Fruit fly (Drosophila melanogaster) whole organism, embryonic: Measurements from ENCODE around the gene AsnRS.
A peak's percentile ranks its signal among the peaks of the same experiment; 100 is the strongest.

ENCODE experiments used
- Atf-2 ChIP-seq: fragments of 200-800 bp; sonication (Bioruptor generic); optimal IDR thresholded peaks from 2 replicates; lab custom pipeline; 2016; ENCODE audit warnings: missing biosample characterization, missing genetic modification characterization
- Awh ChIP-seq: fragments of 200-800 bp; sonication (Bioruptor generic); IDR thresholded peaks from 2 replicates; pipeline ENCODE4, ENCODE4 v1.3.6; 2022; ENCODE audit warnings: missing biosample characterization, missing genetic modification characterization
- B-H1 ChIP-seq: fragments of 200-800 bp; sonication (Bioruptor generic); IDR thresholded peaks from 3 replicates; pipeline ENCODE4 v1.3.6; 2022; ENCODE audit warnings: missing biosample characterization, missing genetic modification characterization
- Bteb2 ChIP-seq: fragments of 200-800 bp; sonication (Bioruptor generic); optimal IDR thresholded peaks from 2 replicates; lab custom pipeline; 2016; ENCODE audit warnings: missing biosample characterization, missing genetic modification characterization
- C15 ChIP-seq: fragments of 200-800 bp; sonication (Bioruptor generic); IDR thresholded peaks from 3 replicates; pipeline ENCODE4 v1.3.6; 2022; ENCODE audit warnings: missing biosample characterization, missing genetic modification characterization
- CG10321 ChIP-seq: fragments of 200-800 bp; sonication (Bioruptor generic); IDR thresholded peaks from 2 replicates; pipeline ENCODE4 v1.3.6; 2022; ENCODE audit warnings: missing biosample characterization, missing genetic modification characterization
- CG10959 ChIP-seq: fragments of 200-800 bp; sonication (Bioruptor generic); IDR thresholded peaks from 2 replicates; pipeline ENCODE4 v1.3.6; 2022; ENCODE audit warnings: missing biosample characterization, missing genetic modification characterization
- CG11456 ChIP-seq: fragments of 200-800 bp; sonication (Bioruptor generic); IDR thresholded peaks from 3 replicates; pipeline ENCODE4 v1.3.6; 2022; ENCODE audit warnings: missing biosample characterization, missing genetic modification characterization
- CG13424 ChIP-seq: fragments of 200-800 bp; sonication (Bioruptor generic); optimal IDR thresholded peaks from 2 replicates; lab custom pipeline; 2019; ENCODE audit warnings: missing biosample characterization, mild to moderate bottlenecking, missing genetic modification characterization, moderate library complexity
- CG14710 ChIP-seq: fragments of 200-800 bp; sonication (Bioruptor generic); optimal IDR thresholded peaks from 3 replicates; lab custom pipeline; 2019; ENCODE audit warnings: missing biosample characterization, mild to moderate bottlenecking, missing genetic modification characterization, moderate library complexity
- CG14965 ChIP-seq: fragments of 200-800 bp; sonication (Bioruptor generic); optimal IDR thresholded peaks from 2 replicates; lab custom pipeline; 2016; ENCODE audit warnings: missing biosample characterization, missing genetic modification characterization, borderline replicate concordance
- CG17361 ChIP-seq: fragments of 200-800 bp; sonication (Bioruptor generic); IDR thresholded peaks from 3 replicates; pipeline ENCODE4 v1.3.6; 2022; ENCODE audit warnings: missing biosample characterization, missing genetic modification characterization
- CG17568 ChIP-seq: fragments of 200-800 bp; sonication (Bioruptor generic); optimal IDR thresholded peaks from 2 replicates; lab custom pipeline; 2018; ENCODE audit warnings: missing biosample characterization, mild to moderate bottlenecking, missing genetic modification characterization, moderate library complexity
- CG2120 ChIP-seq: fragments of 200-800 bp; sonication (Bioruptor generic); optimal IDR thresholded peaks from 3 replicates; lab custom pipeline; 2016; ENCODE audit warnings: missing biosample characterization, missing genetic modification characterization
- CG2129 ChIP-seq: fragments of 200-800 bp; sonication (Bioruptor generic); IDR thresholded peaks from 2 replicates; pipeline ENCODE4 v1.3.6; 2022; ENCODE audit warnings: missing biosample characterization, missing genetic modification characterization; ENCODE audit not compliant: partially characterized antibody
- CG5180 ChIP-seq: fragments of 200-800 bp; sonication (Bioruptor generic); optimal IDR thresholded peaks from 3 replicates; lab custom pipeline; 2017; ENCODE audit warnings: missing biosample characterization, missing genetic modification characterization, mild to moderate bottlenecking, moderate library complexity, missing genetic modification reagents
- CG6254 ChIP-seq: fragments of 200-800 bp; sonication (Bioruptor generic); optimal IDR thresholded peaks from 3 replicates; lab custom pipeline; 2017; ENCODE audit warnings: mild to moderate bottlenecking, missing biosample characterization, missing genetic modification reagents, missing genetic modification characterization
- CG6765 ChIP-seq: fragments of 200-800 bp; sonication (Bioruptor generic); optimal IDR thresholded peaks from 3 replicates; lab custom pipeline; 2017; ENCODE audit warnings: missing biosample characterization, mild to moderate bottlenecking, missing genetic modification characterization
- CG8359 ChIP-seq: fragments of 200-800 bp; sonication (Bioruptor generic); optimal IDR thresholded peaks from 2 replicates; lab custom pipeline; 2017; ENCODE audit warnings: missing biosample characterization, mild to moderate bottlenecking, missing genetic modification characterization, borderline replicate concordance
- CG9932 ChIP-seq: fragments of 200-800 bp; sonication (Bioruptor generic); IDR thresholded peaks from 2 replicates; pipeline ENCODE4 v1.3.6; 2022; ENCODE audit warnings: missing biosample characterization, missing genetic modification characterization
- D ChIP-seq, 2 experiments: fragments of 200-800 bp in 1 of 2; fragments of >200 bp in 1 of 2; sonication (Bioruptor generic) in 1 of 2; optimal IDR thresholded peaks; 2 replicates in 1 of 2; 3 replicates in 1 of 2; lab custom pipeline; 2017; ENCODE audit warnings: mild to moderate bottlenecking in 1 of 2, missing biosample characterization in 1 of 2, missing genetic modification characterization in 1 of 2, missing genetic modification reagents in 1 of 2
- D19A ChIP-seq: fragments of 200-800 bp; optimal IDR thresholded peaks from 3 replicates; lab custom pipeline; 2019; ENCODE audit warnings: missing biosample characterization, mild to moderate bottlenecking, missing genetic modification characterization, moderate library complexity
- Doc3 ChIP-seq: fragments of 200-800 bp; sonication (Bioruptor generic); IDR thresholded peaks from 3 replicates; pipeline ENCODE4 v1.3.6; 2022; ENCODE audit warnings: missing biosample characterization, missing genetic modification characterization; ENCODE audit not compliant: partially characterized antibody
- H15 ChIP-seq: fragments of 200-800 bp; sonication (Bioruptor generic); IDR thresholded peaks from 3 replicates; pipeline ENCODE4 v1.3.6; 2022; ENCODE audit warnings: missing biosample characterization, missing genetic modification characterization
- Hsf ChIP-seq: fragments of 200-800 bp; sonication (Bioruptor generic); optimal IDR thresholded peaks from 3 replicates; lab custom pipeline; 2016; ENCODE audit warnings: missing biosample characterization, missing genetic modification characterization
- MBD-R2 ChIP-seq: fragments of 200-800 bp; sonication (Bioruptor generic); IDR thresholded peaks from 2 replicates; pipeline ENCODE4 v1.3.6; 2022; ENCODE audit warnings: missing biosample characterization, missing genetic modification characterization
- Meics ChIP-seq: fragments of 200-800 bp; sonication (Bioruptor generic); optimal IDR thresholded peaks from 2 replicates; lab custom pipeline; 2017; ENCODE audit warnings: missing biosample characterization, mild to moderate bottlenecking, missing genetic modification characterization
- NC2β ChIP-seq: fragments of 200-800 bp; sonication (Bioruptor generic); optimal IDR thresholded peaks from 2 replicates; lab custom pipeline; 2016; ENCODE audit warnings: missing biosample characterization, missing genetic modification characterization
- NFAT ChIP-seq: fragments of 200-800 bp; sonication (Bioruptor generic); IDR thresholded peaks from 2 replicates; pipeline ENCODE4 v1.3.6; 2022; ENCODE audit warnings: missing biosample characterization, missing genetic modification characterization
- Ravus ChIP-seq: fragments of 200-800 bp; sonication (Bioruptor generic); IDR thresholded peaks from 2 replicates; pipeline ENCODE4 v1.3.6; 2022; ENCODE audit warnings: missing biosample characterization, missing genetic modification characterization
- Sry-δ ChIP-seq: fragments of 200-800 bp; sonication (Bioruptor generic); optimal IDR thresholded peaks from 2 replicates; lab custom pipeline; 2016; ENCODE audit warnings: missing biosample characterization, missing genetic modification characterization
- Tbp ChIP-seq: fragments of >200 bp; optimal IDR thresholded peaks from 2 replicates; lab custom pipeline; 2018; ENCODE audit warnings: missing biosample characterization, missing genetic modification characterization
- Xrp1 ChIP-seq: fragments of 200-800 bp; sonication (Bioruptor generic); IDR thresholded peaks from 2 replicates; pipeline ENCODE4 v1.3.6; 2022; ENCODE audit warnings: missing biosample characterization, missing genetic modification characterization
- bbx ChIP-seq: fragments of 200-800 bp; sonication (Bioruptor generic); IDR thresholded peaks from 2 replicates; pipeline ENCODE4 v1.3.6; 2022; ENCODE audit warnings: missing biosample characterization, missing genetic modification characterization; ENCODE audit not compliant: partially characterized antibody
- cas ChIP-seq: fragments of 200-800 bp; sonication (Bioruptor generic); IDR thresholded peaks from 2 replicates; pipeline ENCODE4 v1.3.6; 2022; ENCODE audit warnings: missing biosample characterization, missing genetic modification characterization
- chn ChIP-seq: fragments of 200-800 bp; sonication (Bioruptor generic); optimal IDR thresholded peaks from 2 replicates; lab custom pipeline; 2016; ENCODE audit warnings: missing biosample characterization, missing genetic modification characterization
- dmrt11E ChIP-seq: fragments of 200-800 bp; sonication (Bioruptor generic); optimal IDR thresholded peaks from 3 replicates; lab custom pipeline; 2018; ENCODE audit warnings: missing biosample characterization, mild to moderate bottlenecking, missing genetic modification characterization, moderate library complexity
- fd102C ChIP-seq: fragments of 200-800 bp; sonication (Bioruptor generic); optimal IDR thresholded peaks from 2 replicates; lab custom pipeline; 2018; ENCODE audit warnings: missing biosample characterization, mild to moderate bottlenecking, missing genetic modification characterization, moderate library complexity
- grau ChIP-seq: fragments of 200-800 bp; optimal IDR thresholded peaks from 3 replicates; lab custom pipeline; 2019; ENCODE audit warnings: missing biosample characterization, mild to moderate bottlenecking, missing genetic modification characterization, moderate library complexity
- h ChIP-seq: fragments of >200 bp; optimal IDR thresholded peaks from 2 replicates; lab custom pipeline; 2017
- hkb ChIP-seq, 2 experiments: fragments of 200-800 bp in 1 of 2; fragments of >200 bp in 1 of 2; sonication (Bioruptor generic) in 1 of 2; IDR thresholded peaks in 1 of 2; optimal IDR thresholded peaks in 1 of 2; 2 replicates each; pipeline versions ENCODE4 v1.3.6 to Lab custom; 2017 to 2022; ENCODE audit warnings: missing biosample characterization in 1 of 2, missing genetic modification characterization in 1 of 2
- ind ChIP-seq: fragments of 200-800 bp; sonication (Bioruptor generic); optimal IDR thresholded peaks from 3 replicates; lab custom pipeline; 2016; ENCODE audit warnings: missing biosample characterization, missing genetic modification characterization
- nmo ChIP-seq: fragments of 200-800 bp; sonication (Bioruptor generic); optimal IDR thresholded peaks from 2 replicates; lab custom pipeline; 2018; ENCODE audit warnings: missing biosample characterization, mild to moderate bottlenecking, missing genetic modification characterization, moderate library complexity
- pho ChIP-seq: fragments of 200-800 bp; sonication (Bioruptor generic); optimal IDR thresholded peaks from 2 replicates; lab custom pipeline; 2016; ENCODE audit warnings: missing biosample characterization, missing genetic modification characterization
- pita ChIP-seq: fragments of 200-800 bp; sonication (Bioruptor generic); optimal IDR thresholded peaks from 2 replicates; lab custom pipeline; 2017; ENCODE audit warnings: missing biosample characterization, mild to moderate bottlenecking, missing genetic modification characterization
- sc ChIP-seq, 3 experiments: fragments of >200 bp in 2 of 3; fragments of 200-800 bp in 1 of 3; sonication (Bioruptor generic) in 1 of 3; optimal IDR thresholded peaks; 2 replicates in 2 of 3; 3 replicates in 1 of 3; lab custom pipeline; 2017; ENCODE audit warnings: mild to moderate bottlenecking in 1 of 3, missing biosample characterization in 1 of 3, missing genetic modification characterization in 1 of 3, missing genetic modification reagents in 1 of 3
- scrt ChIP-seq: fragments of 200-800 bp; sonication (Bioruptor generic); optimal IDR thresholded peaks from 2 replicates; lab custom pipeline; 2018; ENCODE audit warnings: missing biosample characterization, mild to moderate bottlenecking, missing genetic modification characterization, moderate library complexity
- sens ChIP-seq: fragments of 200-800 bp; sonication (Bioruptor generic); peaks from one replicate; lab custom pipeline; 2016; ENCODE audit warnings: missing biosample characterization, missing genetic modification characterization
- sens-2 ChIP-seq: fragments of 200-800 bp; sonication (Bioruptor generic); IDR thresholded peaks from 2 replicates; pipeline ENCODE4 v1.3.6; 2022; ENCODE audit warnings: missing biosample characterization, missing genetic modification characterization

AsnRS gene

DNA sequence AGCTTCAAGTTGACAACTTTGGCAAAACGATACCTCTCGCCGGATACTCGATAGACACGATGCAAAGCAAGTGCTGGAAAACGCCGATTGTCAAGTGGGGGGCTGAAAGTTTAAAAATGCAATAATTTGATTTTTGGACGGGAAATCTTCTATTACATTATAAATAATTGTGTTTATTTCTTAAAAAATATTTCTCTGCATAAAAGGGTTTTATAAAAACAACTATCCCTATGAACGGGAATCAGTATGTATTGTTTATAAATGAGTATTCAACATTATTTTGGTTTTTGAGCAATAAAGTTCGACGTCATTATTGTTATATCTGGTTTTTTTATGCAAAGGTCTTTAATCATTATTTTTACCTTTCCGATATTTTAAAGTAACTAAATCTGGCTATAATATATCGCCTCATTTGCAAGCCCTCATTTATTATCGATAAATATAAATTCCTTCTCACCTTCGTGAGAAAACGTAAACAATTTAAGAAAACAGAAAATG lies at the start of gene AsnRS, which contains the start of gene DCTN6-p27 (continued):
- TF ChIP-seq Sry-δ (GFP tag; lab: Kevin White, UChicago) = peak; percentile 70
- peak; percentile 55 for TF ChIP-seq pho (GFP tag; lab: Kevin White, UChicago)
- TF ChIP-seq CG2129 (GFP tag; lab: Robert Waterston, UW) = peak; percentile 47
- TF ChIP-seq CG14965 (GFP tag; lab: Kevin White, UChicago) = no peak
- peak; percentile 74 for TF ChIP-seq Bteb2 (GFP tag; lab: Kevin White, UChicago)
- peak; percentile 2 for TF ChIP-seq fd102C (GFP tag; lab: Kevin White, UChicago)
- no peak for TF ChIP-seq hkb (optimal IDR thresholded peaks at IDR 0.05; lab: Kevin White, UChicago)
- peak; percentile 55 for TF ChIP-seq hkb (GFP tag; IDR thresholded peaks at IDR 0.05; lab: Robert Waterston, UW)
- TF ChIP-seq Doc3 (GFP tag; lab: Robert Waterston, UW) = peak; percentile 67; the same call in 2 of the 3 replicates
- TF ChIP-seq C15 (GFP tag; lab: Robert Waterston, UW) = no peak
- TF ChIP-seq CG5180 (GFP tag; lab: Kevin White, UChicago) = no peak
- TF ChIP-seq NFAT (GFP tag; lab: Robert Waterston, UW) = peak; percentile 77
- TF ChIP-seq D (optimal IDR thresholded peaks at IDR 0.05; lab: Kevin White, UChicago) = no peak
- TF ChIP-seq D (GFP tag; optimal IDR thresholded peaks at IDR 0.05; lab: Kevin White, UChicago) = peak; percentile 48
- peak; percentile 72 for TF ChIP-seq Hsf (GFP tag; lab: Kevin White, UChicago)
- peak; percentile 66 for TF ChIP-seq MBD-R2 (GFP tag; lab: Robert Waterston, UW)
- peak; percentile 62 for TF ChIP-seq CG13424 (tag; lab: Kevin White, UChicago)
- TF ChIP-seq cas = no peak
- TF ChIP-seq CG14710 (tag; lab: Kevin White, UChicago) = peak; percentile 77
- TF ChIP-seq h (lab: Kevin White, UChicago) = no peak
- TF ChIP-seq Awh (GFP tag; lab: Robert Waterston, UW) = no peak; the same call in 1 of the 2 replicates
- peak; percentile 70 for TF ChIP-seq NC2β (GFP tag; lab: Kevin White, UChicago)
- no peak for TF ChIP-seq Tbp (GFP tag; lab: Kevin White, UChicago)
- no peak for TF ChIP-seq CG10959 (GFP tag; lab: Robert Waterston, UW)
- TF ChIP-seq B-H1 (GFP tag; lab: Robert Waterston, UW) = peak; percentile 28; the same call in 1 of the 3 replicates
- no peak for TF ChIP-seq CG6765 (GFP tag; lab: Kevin White, UChicago)
- peak; percentile 79 for TF ChIP-seq ind (GFP tag; lab: Kevin White, UChicago)
- peak; percentile 59 for TF ChIP-seq bbx (GFP tag; lab: Robert Waterston, UW)
- TF ChIP-seq sens = peak; percentile 94
- no peak for TF ChIP-seq sc (optimal IDR thresholded peaks at IDR 0.05; lab: Kevin White, UChicago)
- no peak for TF ChIP-seq sc (GFP tag; optimal IDR thresholded peaks at IDR 0.05; lab: Kevin White, UChicago)
- no peak for TF ChIP-seq CG17568 (GFP tag; lab: Kevin White, UChicago)
- TF ChIP-seq H15 (GFP tag; lab: Robert Waterston, UW) = 0 out of 3 replicates have a peak, but pooled peaks have one; percentile 47
- TF ChIP-seq Ravus (GFP tag; lab: Robert Waterston, UW) = no peak
- peak; percentile 55 for TF ChIP-seq chn
- peak; percentile 41 for TF ChIP-seq D19A
- TF ChIP-seq nmo = peak; percentile 77
- no peak for TF ChIP-seq CG6254 (GFP tag; lab: Kevin White, UChicago)
- peak; percentile 65 for TF ChIP-seq Meics (GFP tag; lab: Kevin White, UChicago)
- TF ChIP-seq CG9932 (GFP tag; lab: Robert Waterston, UW) = peak; percentile 82
- no peak for TF ChIP-seq CG8359
- TF ChIP-seq grau (tag; lab: Kevin White, UChicago) = peak; percentile 67
- no peak for TF ChIP-seq pita
- TF ChIP-seq CG17361 (GFP tag; lab: Robert Waterston, UW) = peak; percentile 75; the same call in 2 of the 3 replicates
- peak; percentile 37 for TF ChIP-seq Atf-2 (GFP tag; lab: Kevin White, UChicago)
- TF ChIP-seq CG10321 (GFP tag; lab: Robert Waterston, UW) = no peak
- no peak for TF ChIP-seq sens-2 (GFP tag; lab: Robert Waterston, UW)
- TF ChIP-seq CG2120 = peak; percentile 83
- TF ChIP-seq dmrt11E (tag; lab: Kevin White, UChicago) = peak; percentile 59
- TF ChIP-seq scrt (GFP tag; lab: Kevin White, UChicago) = no peak
- peak; percentile 73; the same call in 2 of the 3 replicates for TF ChIP-seq CG11456
- TF ChIP-seq Xrp1 = peak; percentile 73
